Worm (Caenorhabditis elegans): Measurements from ENCODE around the gene K01A6.8.

Gene K01A6.8

DNA sequence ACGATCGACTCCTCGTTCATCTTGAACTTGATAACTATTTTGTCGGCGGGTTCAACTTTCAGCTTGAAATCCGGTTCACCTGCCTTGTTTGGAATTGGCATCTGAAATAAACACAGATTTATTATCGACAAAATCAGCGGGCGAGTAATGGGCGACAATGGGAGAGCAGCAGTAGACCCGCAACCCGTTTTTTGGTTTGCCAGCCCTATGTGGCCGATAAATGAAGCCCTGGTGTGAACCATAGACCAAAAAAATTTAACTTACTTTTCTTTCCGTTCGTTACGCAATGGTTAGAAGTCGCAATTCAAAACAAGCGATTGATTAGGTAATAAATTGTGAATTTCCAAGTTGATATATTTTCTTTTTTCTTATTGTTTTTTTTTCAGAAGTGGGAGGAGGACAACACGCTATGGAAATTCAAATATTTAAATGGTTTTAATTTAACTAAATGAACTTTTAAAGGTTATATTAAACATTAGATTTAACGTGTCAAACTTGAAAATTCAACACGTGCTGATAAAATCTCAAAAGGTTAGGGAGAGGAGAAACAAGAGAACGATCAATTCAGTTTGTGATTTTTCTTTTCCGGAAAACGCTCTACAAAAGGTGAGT lies 33.4 kb downstream of the K01A6.8 start, which contains the start of the genes T22B3.3 and alg-3:
T22B3.3 (minus strand) TSS at position 101 of the 612 bp plus-strand sequence.
alg-3 (plus strand) TSS at position 562 of the 612 bp plus-strand sequence.
- TF ChIP-seq elt-1 (tag; optimal IDR thresholded peaks at IDR 0.05) (no peak), crh-2 (tag; optimal IDR thresholded peaks at IDR 0.05) (no peak), lin-13 (GFP tag; optimal IDR thresholded peaks at IDR 0.05) (no peak), zag-1 (tag; optimal IDR thresholded peaks at IDR 0.05) (no peak), ama-1 (optimal IDR thresholded peaks at IDR 0.05) (no peak), nhr-129 (tag; optimal IDR thresholded peaks at IDR 0.05) (no peak), ZK546.5 (tag; optimal IDR thresholded peaks at IDR 0.05) (no peak), elt-3 (tag; optimal IDR thresholded peaks at IDR 0.05) (no peak), skn-1 (tag; optimal IDR thresholded peaks at IDR 0.05) (no peak), dmd-4 (tag; optimal IDR thresholded peaks at IDR 0.05) (no peak), ztf-1 (GFP tag; conservative IDR thresholded peaks at IDR 0.05) (no peak), C34F6.9 (tag; optimal IDR thresholded peaks at IDR 0.05) (no peak), nhr-12 (tag; optimal IDR thresholded peaks at IDR 0.05) (no peak), egl-27 (tag; optimal IDR thresholded peaks at IDR 0.05) (no peak), nhr-10 (tag; optimal IDR thresholded peaks at IDR 0.05) (no peak), peb-1 (tag; optimal IDR thresholded peaks at IDR 0.05) (no peak), sem-4 (tag; optimal IDR thresholded peaks at IDR 0.05) (no peak), lin-39 (tag; optimal IDR thresholded peaks at IDR 0.05) (no peak), unc-39 (tag; optimal IDR thresholded peaks at IDR 0.05) (no peak)

DNA sequence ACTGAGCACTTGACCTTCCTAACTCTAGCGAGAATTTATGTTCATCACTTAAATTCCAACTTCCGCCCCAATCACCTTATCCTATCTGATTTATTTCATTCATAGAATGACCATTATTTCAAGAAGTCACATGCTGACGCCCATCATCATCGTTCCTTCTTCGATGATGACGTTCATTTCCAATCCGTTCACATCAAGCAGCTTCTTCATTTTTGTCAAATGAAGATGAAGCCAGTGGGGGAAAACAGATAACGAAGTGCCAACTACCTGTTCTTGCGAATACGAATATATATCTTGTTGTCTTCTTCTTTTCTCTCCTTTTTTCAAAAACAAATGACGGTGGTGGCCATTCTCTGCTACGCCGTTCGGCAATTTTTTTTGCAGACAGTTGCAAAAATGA lies 35.3 kb downstream of the K01A6.8 start:
- TF ChIP-seq sem-4 (tag; optimal IDR thresholded peaks at IDR 0.05) (no peak), alr-1 (tag; optimal IDR thresholded peaks at IDR 0.05) (no peak), fos-1 (tag; optimal IDR thresholded peaks at IDR 0.05) (no peak), nhr-21 (tag; optimal IDR thresholded peaks at IDR 0.05) (peak; percentile 66)

DNA sequence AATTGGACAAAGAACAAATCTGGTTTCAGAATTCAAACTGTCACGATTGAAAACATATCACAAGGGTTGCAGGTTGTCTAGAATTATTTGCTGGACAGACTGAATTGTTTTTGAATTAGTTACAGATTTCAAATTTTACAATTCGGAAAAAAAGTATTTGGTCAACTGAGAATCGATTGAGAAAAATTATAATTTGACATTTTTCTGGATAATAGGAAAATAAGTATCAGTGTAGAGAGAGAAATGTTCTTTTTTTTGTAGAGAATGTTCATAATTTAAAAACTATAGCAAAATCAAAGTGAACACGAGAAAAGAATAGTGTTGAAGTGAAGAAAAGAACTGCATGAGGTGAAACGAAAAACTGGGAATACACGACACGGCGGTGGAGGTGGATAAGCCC lies 36.4 kb downstream of the K01A6.8 start, which contains the start of gene dpy-20:
dpy-20 (minus strand) TSS at position 101 of the 400 bp plus-strand sequence.
- TF ChIP-seq lin-39 (tag; optimal IDR thresholded peaks at IDR 0.05), result no peak
- no peak for TF ChIP-seq egl-27 (tag; optimal IDR thresholded peaks at IDR 0.05)
- TF ChIP-seq elt-1 (tag; optimal IDR thresholded peaks at IDR 0.05), result no peak
- no peak for TF ChIP-seq lin-13 (GFP tag; optimal IDR thresholded peaks at IDR 0.05)
- TF ChIP-seq nhr-10 (tag; optimal IDR thresholded peaks at IDR 0.05), result no peak
- no peak for TF ChIP-seq nhr-129 (tag; optimal IDR thresholded peaks at IDR 0.05)
- no peak for TF ChIP-seq fos-1 (tag; optimal IDR thresholded peaks at IDR 0.05)
- no peak for TF ChIP-seq nhr-237 (tag; optimal IDR thresholded peaks at IDR 0.05)
- TF ChIP-seq nhr-21 (tag; optimal IDR thresholded peaks at IDR 0.05), result no peak
- TF ChIP-seq sma-3 (GFP tag; optimal IDR thresholded peaks at IDR 0.05), result no peak
- no peak for TF ChIP-seq ama-1 (optimal IDR thresholded peaks at IDR 0.05)
- no peak for TF ChIP-seq lin-11 (tag; optimal IDR thresholded peaks at IDR 0.05)
- no peak for TF ChIP-seq ceh-82 (tag; optimal IDR thresholded peaks at IDR 0.05)
- TF ChIP-seq nhr-12 (tag; optimal IDR thresholded peaks at IDR 0.05), result no peak
- TF ChIP-seq nhr-23 (tag; optimal IDR thresholded peaks at IDR 0.05), result no peak
- TF ChIP-seq ztf-1 (GFP tag; conservative IDR thresholded peaks at IDR 0.05), result no peak
- TF ChIP-seq snpc-4 (tag; optimal IDR thresholded peaks at IDR 0.05), result no peak
- TF ChIP-seq R02D3.7 (tag; optimal IDR thresholded peaks at IDR 0.05), result no peak

DNA sequence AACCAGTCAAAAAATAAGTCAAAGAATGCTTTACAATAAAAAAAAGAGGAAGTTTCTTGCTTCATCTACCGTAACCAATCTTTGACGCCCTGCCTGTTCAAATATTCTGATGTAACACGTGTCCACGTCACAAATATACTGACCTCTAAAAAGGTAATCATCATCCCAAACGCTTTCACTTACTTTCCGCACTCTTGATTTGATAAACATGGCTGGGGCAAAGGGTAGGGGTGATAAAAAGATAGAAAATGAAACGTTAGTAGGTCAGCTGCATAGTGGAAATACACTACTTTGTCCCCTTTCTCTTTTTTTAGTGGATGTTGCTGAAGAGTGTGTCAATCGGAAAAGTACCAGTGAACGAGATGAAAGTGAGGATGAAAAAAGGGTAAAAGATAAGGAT lies 37.1 kb downstream of the K01A6.8 start:
- TF ChIP-seq nhr-25 (tag; optimal IDR thresholded peaks at IDR 0.05) (peak; percentile 61), lin-13 (GFP tag; optimal IDR thresholded peaks at IDR 0.05) (no peak), elt-3 (tag; optimal IDR thresholded peaks at IDR 0.05) (no peak), nhr-12 (tag; optimal IDR thresholded peaks at IDR 0.05) (no peak), nhr-10 (tag; optimal IDR thresholded peaks at IDR 0.05) (no peak), sma-3 (GFP tag; optimal IDR thresholded peaks at IDR 0.05) (peak; percentile 24), dmd-4 (tag; optimal IDR thresholded peaks at IDR 0.05) (no peak), nhr-129 (tag; optimal IDR thresholded peaks at IDR 0.05) (no peak), Y55F3AM.14 (GFP tag; optimal IDR thresholded peaks at IDR 0.05) (no peak), ztf-11 (tag; optimal IDR thresholded peaks at IDR 0.05) (no peak), snpc-4 (tag; optimal IDR thresholded peaks at IDR 0.05) (no peak), nhr-237 (tag; optimal IDR thresholded peaks at IDR 0.05) (no peak), ztf-4 (tag; optimal IDR thresholded peaks at IDR 0.05) (no peak), peb-1 (tag; optimal IDR thresholded peaks at IDR 0.05) (no peak), sem-4 (tag; optimal IDR thresholded peaks at IDR 0.05) (peak; percentile 13), nhr-6 (tag; optimal IDR thresholded peaks at IDR 0.05) (no peak), elt-1 (tag; optimal IDR thresholded peaks at IDR 0.05) (no peak), ama-1 (optimal IDR thresholded peaks at IDR 0.05) (no peak), C34F6.9 (tag; optimal IDR thresholded peaks at IDR 0.05) (no peak), zag-1 (tag; optimal IDR thresholded peaks at IDR 0.05) (no peak), alr-1 (tag; optimal IDR thresholded peaks at IDR 0.05) (no peak), ZK546.5 (tag; optimal IDR thresholded peaks at IDR 0.05) (no peak), nhr-77 (tag; optimal IDR thresholded peaks at IDR 0.05) (no peak), unc-62 (GFP tag; optimal IDR thresholded peaks at IDR 0.05) (no peak), lin-11 (tag; optimal IDR thresholded peaks at IDR 0.05) (no peak), nhr-23 (tag; optimal IDR thresholded peaks at IDR 0.05) (no peak), F13H6.1 (tag; optimal IDR thresholded peaks at IDR 0.05) (no peak), skn-1 (tag; optimal IDR thresholded peaks at IDR 0.05) (no peak), egl-27 (tag; optimal IDR thresholded peaks at IDR 0.05) (peak; percentile 67), fos-1 (tag; optimal IDR thresholded peaks at IDR 0.05) (peak; percentile 31), lin-39 (tag; optimal IDR thresholded peaks at IDR 0.05) (no peak), ztf-1 (GFP tag; conservative IDR thresholded peaks at IDR 0.05) (no peak), blmp-1 (tag; optimal IDR thresholded peaks at IDR 0.05; ENCODE audit: insufficient read depth) (peak; percentile 93), ceh-16 (tag; optimal IDR thresholded peaks at IDR 0.05) (peak; percentile 28), unc-39 (tag; optimal IDR thresholded peaks at IDR 0.05) (no peak), sma-9 (GFP tag; optimal IDR thresholded peaks at IDR 0.05) (peak; percentile 26), sma-9 (tag; optimal IDR thresholded peaks at IDR 0.05) (no peak), mdl-1 (tag; optimal IDR thresholded peaks at IDR 0.05) (no peak)

Data from whole organism, L2 larva.